Worm (Caenorhabditis elegans) whole organism, young adult: ENCODE measurements around the gene srw-39.

Experiments
- C17E4.6 ChIP-seq: fragments of 200-800 bp; sonication (Bioruptor generic); IDR thresholded peaks from 2 replicates; pipeline ENCODE4 v1.3.6; 2022; ENCODE audit warnings: missing genetic modification reagents, missing genetic modification characterization, missing compliant biosample characterization
- F49E8.2 ChIP-seq: sonication (generic microtip); optimal IDR thresholded peaks from 3 replicates; lab custom pipeline; 2017; ENCODE audit warnings: missing genetic modification characterization, mild to moderate bottlenecking, missing compliant biosample characterization, antibody characterized with exemption, moderate library complexity; ENCODE audit not compliant: insufficient read depth
- K12H6.12 ChIP-seq: fragments of 200-800 bp; sonication (Bioruptor generic); optimal IDR thresholded peaks from 2 replicates; lab custom pipeline; 2018; ENCODE audit warnings: mild to moderate bottlenecking, missing genetic modification characterization, missing compliant biosample characterization
- Y56A3A.18 ChIP-seq: fragments of 200-800 bp; sonication (Bioruptor generic); IDR thresholded peaks from 2 replicates; pipeline ENCODE4 v1.3.6; 2022; ENCODE audit warnings: missing genetic modification reagents, missing genetic modification characterization, missing compliant biosample characterization
- bed-1 ChIP-seq: fragments of 200-800 bp; sonication (Bioruptor generic); IDR thresholded peaks from 2 replicates; pipeline ENCODE4 v1.3.6; 2022; ENCODE audit warnings: missing genetic modification reagents, missing genetic modification characterization, missing compliant biosample characterization
- egl-44 ChIP-seq: fragments of 200-800 bp; sonication (Bioruptor generic); IDR thresholded peaks from 2 replicates; pipeline ENCODE4 v1.3.6; 2022; ENCODE audit warnings: missing genetic modification reagents, missing genetic modification characterization, missing compliant biosample characterization
- hlh-12 ChIP-seq: sonication (generic microtip); optimal IDR thresholded peaks from 2 replicates; lab custom pipeline; 2016; ENCODE audit warnings: missing genetic modification characterization, missing compliant biosample characterization
- hrde-1 ChIP-seq: sonication (generic microtip); optimal IDR thresholded peaks from 2 replicates; lab custom pipeline; 2016; ENCODE audit warnings: missing genetic modification characterization, mild to moderate bottlenecking, missing compliant biosample characterization, moderate library complexity, missing genotype, missing genetic modification reagents, borderline replicate concordance
- lsl-1 ChIP-seq: fragments of 200-800 bp; sonication (Bioruptor generic); optimal IDR thresholded peaks from 2 replicates; lab custom pipeline; 2018; ENCODE audit warnings: mild to moderate bottlenecking, missing genetic modification characterization, moderate library complexity, missing compliant biosample characterization
- nhr-27 ChIP-seq: fragments of 200-800 bp; sonication (Bioruptor generic); optimal IDR thresholded peaks from 2 replicates; lab custom pipeline; 2018; ENCODE audit warnings: mild to moderate bottlenecking, missing genetic modification characterization, moderate library complexity, missing compliant biosample characterization
- pha-4 ChIP-seq: fragments of 150-350 bp; sonication (generic microtip); optimal IDR thresholded peaks from 2 replicates; lab custom pipeline; 2014; ENCODE audit warnings: missing biosample characterization, missing genetic modification reagents, missing genetic modification characterization
- tlf-1 ChIP-seq: fragments of 200-800 bp; sonication (Bioruptor generic); optimal IDR thresholded peaks from 2 replicates; lab custom pipeline; 2018; ENCODE audit warnings: mild to moderate bottlenecking, missing genetic modification characterization, missing compliant biosample characterization
- unc-62 ChIP-seq: fragments of 150-350 bp; optimal IDR thresholded peaks from 2 replicates; lab custom pipeline; 2014; ENCODE audit warnings: missing biosample characterization, missing genetic modification reagents, missing genetic modification characterization
- zim-3 ChIP-seq: sonication (generic microtip); optimal IDR thresholded peaks from 2 replicates; lab custom pipeline; 2017; ENCODE audit warnings: mild to moderate bottlenecking, missing genetic modification characterization, moderate library complexity, missing compliant biosample characterization

DNA sequence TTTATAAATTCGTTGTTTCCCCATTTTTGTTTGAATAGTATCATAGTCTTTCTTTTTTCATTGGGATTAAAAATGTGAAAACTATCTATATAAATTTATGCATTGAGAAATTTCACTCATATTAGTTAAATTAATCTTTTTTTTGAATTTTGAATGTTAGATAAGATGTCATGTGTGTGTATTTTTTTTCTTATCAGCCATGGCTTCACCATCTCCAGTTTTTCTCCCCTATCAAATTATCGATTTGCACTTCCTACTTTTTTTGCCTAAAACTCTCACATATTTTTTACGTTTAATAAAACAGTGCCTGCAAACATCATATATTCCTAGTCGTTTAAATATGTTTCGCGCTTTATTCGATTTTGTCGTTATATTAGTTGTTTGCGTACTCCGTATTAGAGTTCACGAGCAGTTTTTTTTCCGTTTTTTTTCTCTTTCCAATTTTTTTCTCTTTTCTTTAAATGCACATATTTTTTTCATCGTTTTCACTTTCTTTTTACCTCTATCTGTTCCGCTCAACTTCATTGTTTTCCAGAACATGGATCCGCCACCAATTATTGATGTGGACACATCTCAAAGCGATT lies 24.1 kb downstream of the srw-39 start, which contains the start of gene Y113G7A.13:
- no peak for TF ChIP-seq nhr-27 (tag; lab: Kevin White, UChicago)
- no peak for TF ChIP-seq egl-44
- no peak for TF ChIP-seq hlh-12 (tag; lab: Kevin White, UChicago)
- TF ChIP-seq C17E4.6 (GFP tag; lab: Robert Waterston, UW) = no peak
- no peak for TF ChIP-seq bed-1 (GFP tag; lab: Robert Waterston, UW)
- no peak for TF ChIP-seq tlf-1
- TF ChIP-seq Y56A3A.18 (GFP tag; lab: Robert Waterston, UW) = no peak
- no peak for TF ChIP-seq unc-62 (GFP tag; lab: Kevin White, UChicago)
- no peak for TF ChIP-seq K12H6.12
- TF ChIP-seq F49E8.2 = no peak
- TF ChIP-seq zim-3 (tag; lab: Kevin White, UChicago) = no peak
- TF ChIP-seq pha-4 (tag; lab: Kevin White, UChicago) = no peak
- no peak for TF ChIP-seq hrde-1
- no peak for TF ChIP-seq lsl-1 (GFP tag; lab: Kevin White, UChicago)
